Fruit fly (Drosophila melanogaster) whole organism, embryonic: Measurements from ENCODE around the gene CG15145.

ENCODE experiments used
- Asciz ChIP-seq: fragments of 200-800 bp; sonication (Bioruptor generic); optimal IDR thresholded peaks from 2 replicates; lab custom pipeline; 2017; ENCODE audit warnings: missing biosample characterization, mild to moderate bottlenecking, missing genetic modification characterization, missing genetic modification reagents
- Blimp-1 ChIP-seq: fragments of 200-800 bp; sonication (Bioruptor generic); optimal IDR thresholded peaks from 3 replicates; lab custom pipeline; 2018; ENCODE audit warnings: missing biosample characterization, missing genetic modification characterization, mild to moderate bottlenecking, moderate library complexity, missing genetic modification reagents
- CG10267 ChIP-seq: fragments of 200-800 bp; sonication (Bioruptor generic); optimal IDR thresholded peaks from 2 replicates; lab custom pipeline; 2018; ENCODE audit warnings: missing biosample characterization, mild to moderate bottlenecking, missing genetic modification characterization, moderate library complexity
- CG10321 ChIP-seq: fragments of 200-800 bp; sonication (Bioruptor generic); IDR thresholded peaks from 2 replicates; pipeline ENCODE4 v1.3.6; 2022; ENCODE audit warnings: missing biosample characterization, missing genetic modification characterization
- CG11085 ChIP-seq: fragments of 200-800 bp; sonication (Bioruptor generic); IDR thresholded peaks from 2 replicates; pipeline ENCODE4 v1.3.6; 2022; ENCODE audit warnings: missing biosample characterization, missing genetic modification characterization
- CG12769 ChIP-seq: fragments of 200-800 bp; sonication (Bioruptor generic); optimal IDR thresholded peaks from 2 replicates; lab custom pipeline; 2019; ENCODE audit warnings: missing biosample characterization, mild to moderate bottlenecking, missing genetic modification characterization, moderate library complexity
- CG13123 ChIP-seq: fragments of 200-800 bp; sonication (Bioruptor generic); optimal IDR thresholded peaks from 2 replicates; lab custom pipeline; 2016; ENCODE audit warnings: missing biosample characterization, missing genetic modification characterization
- CG14441 ChIP-seq: fragments of 200-800 bp; sonication (Bioruptor generic); IDR thresholded peaks from 2 replicates; pipeline ENCODE4 v1.3.6; 2022; ENCODE audit warnings: missing biosample characterization, missing genetic modification characterization
- CG16863 ChIP-seq: fragments of 200-800 bp; sonication (Bioruptor generic); optimal IDR thresholded peaks from 3 replicates; lab custom pipeline; 2016; ENCODE audit warnings: missing biosample characterization, missing genetic modification characterization
- CG17829 ChIP-seq: fragments of 200-800 bp; optimal IDR thresholded peaks from 2 replicates; lab custom pipeline; 2019; ENCODE audit warnings: missing biosample characterization, mild to moderate bottlenecking, missing genetic modification characterization, moderate library complexity
- CG2678 ChIP-seq: fragments of 200-800 bp; sonication (Bioruptor generic); optimal IDR thresholded peaks from 3 replicates; lab custom pipeline; 2019; ENCODE audit warnings: missing biosample characterization, mild to moderate bottlenecking, missing genetic modification characterization, moderate library complexity
- CG2712 ChIP-seq: fragments of 200-800 bp; optimal IDR thresholded peaks from 3 replicates; lab custom pipeline; 2019; ENCODE audit warnings: missing biosample characterization, mild to moderate bottlenecking, missing genetic modification characterization, moderate library complexity
- CG2875 ChIP-seq: fragments of 200-800 bp; sonication (Bioruptor generic); optimal IDR thresholded peaks from 2 replicates; lab custom pipeline; 2017; ENCODE audit warnings: missing biosample characterization, mild to moderate bottlenecking, missing genetic modification characterization, missing genetic modification reagents
- CG3281 ChIP-seq: fragments of 200-800 bp; sonication (Bioruptor generic); optimal IDR thresholded peaks from 3 replicates; lab custom pipeline; 2017; ENCODE audit warnings: missing biosample characterization, mild to moderate bottlenecking, missing genetic modification characterization
- CG33557 ChIP-seq: fragments of 200-800 bp; sonication (Bioruptor generic); optimal IDR thresholded peaks from 2 replicates; lab custom pipeline; 2019; ENCODE audit warnings: missing biosample characterization, mild to moderate bottlenecking, missing genetic modification characterization, moderate library complexity
- CG42726 ChIP-seq: fragments of 200-800 bp; sonication (Bioruptor generic); IDR thresholded peaks from 2 replicates; pipeline ENCODE4 v1.3.6; 2022; ENCODE audit warnings: missing biosample characterization, missing genetic modification characterization; ENCODE audit not compliant: partially characterized antibody
- CG6683 ChIP-seq: fragments of 200-800 bp; sonication (Bioruptor generic); optimal IDR thresholded peaks from 2 replicates; lab custom pipeline; 2017; ENCODE audit warnings: missing biosample characterization, mild to moderate bottlenecking, missing genetic modification characterization, missing genetic modification reagents
- CG7556 ChIP-seq: fragments of 200-800 bp; sonication (Bioruptor generic); optimal IDR thresholded peaks from 2 replicates; lab custom pipeline; 2017; ENCODE audit warnings: missing biosample characterization, mild to moderate bottlenecking, missing genetic modification characterization
- CG7786 ChIP-seq: fragments of 200-800 bp; sonication (Bioruptor generic); optimal IDR thresholded peaks from 2 replicates; lab custom pipeline; 2016; ENCODE audit warnings: missing biosample characterization, missing genetic modification characterization
- CG8765 ChIP-seq: fragments of 200-800 bp; sonication (Bioruptor generic); IDR thresholded peaks from 2 replicates; pipeline ENCODE4 v1.3.6; 2022; ENCODE audit warnings: missing biosample characterization, missing genetic modification characterization
- Dbx ChIP-seq: fragments of 200-800 bp; sonication (Bioruptor generic); IDR thresholded peaks from 3 replicates; pipeline ENCODE4 v1.3.6; 2022; ENCODE audit warnings: missing biosample characterization, missing genetic modification characterization
- Dek ChIP-seq: fragments of 200-800 bp; sonication (Bioruptor generic); optimal IDR thresholded peaks from 3 replicates; lab custom pipeline; 2019; ENCODE audit warnings: missing biosample characterization, mild to moderate bottlenecking, missing genetic modification characterization, moderate library complexity
- Dfd ChIP-seq, 2 experiments: fragments of >200 bp; optimal IDR thresholded peaks; 2 replicates each; lab custom pipeline; 2017; ENCODE audit warnings: missing biosample characterization in 2 of 2, missing genetic modification characterization in 2 of 2
- Dip3 ChIP-seq: fragments of 200-800 bp; sonication (Bioruptor generic); optimal IDR thresholded peaks from 3 replicates; lab custom pipeline; 2016; ENCODE audit warnings: missing biosample characterization, missing genetic modification characterization
- Eip74EF ChIP-seq, 2 experiments: fragments of 200-800 bp in 1 of 2; fragments of >200 bp in 1 of 2; sonication (Bioruptor generic) in 1 of 2; optimal IDR thresholded peaks; 2 replicates each; lab custom pipeline; 2017 to 2019; ENCODE audit warnings: missing biosample characterization in 2 of 2, missing genetic modification characterization in 2 of 2, mild to moderate bottlenecking in 1 of 2, moderate library complexity in 1 of 2
- Fer2 ChIP-seq: fragments of 200-800 bp; sonication (Bioruptor generic); optimal IDR thresholded peaks from 2 replicates; lab custom pipeline; 2018; ENCODE audit warnings: missing biosample characterization, mild to moderate bottlenecking, missing genetic modification characterization, moderate library complexity
- HLH3B ChIP-seq: fragments of 200-800 bp; sonication (Bioruptor generic); IDR thresholded peaks from 2 replicates; pipeline ENCODE4 v1.3.6; 2022; ENCODE audit warnings: missing biosample characterization, missing genetic modification characterization
- HLH4C ChIP-seq: fragments of 200-800 bp; sonication (Bioruptor generic); IDR thresholded peaks from 3 replicates; pipeline ENCODE4 v1.3.6; 2022; ENCODE audit warnings: missing biosample characterization, missing genetic modification characterization; ENCODE audit not compliant: partially characterized antibody
- HLHmδ ChIP-seq: fragments of 200-800 bp; sonication (Bioruptor generic); optimal IDR thresholded peaks from 2 replicates; lab custom pipeline; 2018; ENCODE audit warnings: missing biosample characterization, mild to moderate bottlenecking, missing genetic modification characterization, moderate library complexity
- NC2β ChIP-seq: fragments of 200-800 bp; sonication (Bioruptor generic); optimal IDR thresholded peaks from 2 replicates; lab custom pipeline; 2016; ENCODE audit warnings: missing biosample characterization, missing genetic modification characterization
- Oli ChIP-seq: fragments of 200-800 bp; sonication (Bioruptor generic); optimal IDR thresholded peaks from 2 replicates; lab custom pipeline; 2018; ENCODE audit warnings: missing biosample characterization, mild to moderate bottlenecking, missing genetic modification characterization, moderate library complexity
- Xbp1 ChIP-seq: fragments of 200-800 bp; sonication (Bioruptor generic); optimal IDR thresholded peaks from 3 replicates; lab custom pipeline; 2016; ENCODE audit warnings: missing biosample characterization, mild to moderate bottlenecking, missing genetic modification characterization
- ase ChIP-seq: fragments of 200-800 bp; sonication (Bioruptor generic); IDR thresholded peaks from 3 replicates; pipeline ENCODE4 v1.3.6; 2022; ENCODE audit warnings: missing biosample characterization, missing genetic modification characterization
- chn ChIP-seq: fragments of 200-800 bp; sonication (Bioruptor generic); optimal IDR thresholded peaks from 2 replicates; lab custom pipeline; 2016; ENCODE audit warnings: missing biosample characterization, missing genetic modification characterization
- dmrt99B ChIP-seq: fragments of 200-800 bp; sonication (Bioruptor generic); optimal IDR thresholded peaks from 2 replicates; lab custom pipeline; 2018; ENCODE audit warnings: missing biosample characterization, mild to moderate bottlenecking, missing genetic modification characterization, moderate library complexity
- dysf ChIP-seq: fragments of 200-800 bp; sonication (Bioruptor generic); IDR thresholded peaks from 3 replicates; pipeline ENCODE4 v1.3.6; 2022; ENCODE audit warnings: missing biosample characterization, missing genetic modification characterization
- fd96Cb ChIP-seq: fragments of 200-800 bp; sonication (Bioruptor generic); optimal IDR thresholded peaks from 2 replicates; lab custom pipeline; 2018; ENCODE audit warnings: missing biosample characterization, mild to moderate bottlenecking, missing genetic modification characterization, moderate library complexity
- gfzf ChIP-seq: fragments of 200-800 bp; sonication (Bioruptor generic); optimal IDR thresholded peaks from 2 replicates; lab custom pipeline; 2016; ENCODE audit warnings: missing biosample characterization, mild to moderate bottlenecking, missing genetic modification characterization, moderate library complexity
- grau ChIP-seq: fragments of 200-800 bp; optimal IDR thresholded peaks from 3 replicates; lab custom pipeline; 2019; ENCODE audit warnings: missing biosample characterization, mild to moderate bottlenecking, missing genetic modification characterization, moderate library complexity
- hbn ChIP-seq: fragments of 200-800 bp; sonication (Bioruptor generic); IDR thresholded peaks from 2 replicates; pipeline ENCODE4 v1.3.6; 2022; ENCODE audit warnings: missing biosample characterization, missing genetic modification characterization; ENCODE audit not compliant: partially characterized antibody
- kni ChIP-seq: fragments of 200-800 bp; sonication (Bioruptor generic); optimal IDR thresholded peaks from 3 replicates; lab custom pipeline; 2017; ENCODE audit warnings: mild to moderate bottlenecking, missing biosample characterization, missing genetic modification reagents, missing genetic modification characterization
- lmd ChIP-seq: fragments of 200-800 bp; sonication (Bioruptor generic); IDR thresholded peaks from 2 replicates; pipeline ENCODE4 v1.3.6; 2022; ENCODE audit warnings: missing biosample characterization, missing genetic modification characterization
- lov ChIP-seq, 2 experiments: fragments of 200-800 bp in 1 of 2; fragments of >200 bp in 1 of 2; sonication (Bioruptor generic) in 1 of 2; IDR thresholded peaks in 1 of 2; optimal IDR thresholded peaks in 1 of 2; 2 replicates in 1 of 2; 3 replicates in 1 of 2; pipeline versions ENCODE4 v1.3.6 to Lab custom; 2017 to 2022; ENCODE audit warnings: missing biosample characterization in 1 of 2, missing genetic modification characterization in 1 of 2
- nau ChIP-seq: fragments of 200-800 bp; sonication (Bioruptor generic); optimal IDR thresholded peaks from 3 replicates; lab custom pipeline; 2017; ENCODE audit warnings: missing biosample characterization, mild to moderate bottlenecking, missing genetic modification characterization, missing genetic modification reagents
- ro ChIP-seq: fragments of 200-800 bp; sonication (Bioruptor generic); IDR thresholded peaks from 2 replicates; pipeline ENCODE4 v1.3.6; 2022; ENCODE audit warnings: missing biosample characterization, missing genetic modification characterization
- stc ChIP-seq: fragments of 200-800 bp; sonication (Bioruptor generic); IDR thresholded peaks from 2 replicates; pipeline ENCODE4 v1.3.6; 2022; ENCODE audit warnings: missing biosample characterization, missing genetic modification characterization
- usp ChIP-seq: fragments of >200 bp; optimal IDR thresholded peaks from 2 replicates; lab custom pipeline; 2017; ENCODE audit warnings: missing biosample characterization, missing genetic modification characterization
- zfh2 ChIP-seq: fragments of 200-800 bp; sonication (Bioruptor generic); optimal IDR thresholded peaks from 2 replicates; lab custom pipeline; 2016; ENCODE audit warnings: missing biosample characterization, missing genetic modification characterization

Gene CG15145

DNA sequence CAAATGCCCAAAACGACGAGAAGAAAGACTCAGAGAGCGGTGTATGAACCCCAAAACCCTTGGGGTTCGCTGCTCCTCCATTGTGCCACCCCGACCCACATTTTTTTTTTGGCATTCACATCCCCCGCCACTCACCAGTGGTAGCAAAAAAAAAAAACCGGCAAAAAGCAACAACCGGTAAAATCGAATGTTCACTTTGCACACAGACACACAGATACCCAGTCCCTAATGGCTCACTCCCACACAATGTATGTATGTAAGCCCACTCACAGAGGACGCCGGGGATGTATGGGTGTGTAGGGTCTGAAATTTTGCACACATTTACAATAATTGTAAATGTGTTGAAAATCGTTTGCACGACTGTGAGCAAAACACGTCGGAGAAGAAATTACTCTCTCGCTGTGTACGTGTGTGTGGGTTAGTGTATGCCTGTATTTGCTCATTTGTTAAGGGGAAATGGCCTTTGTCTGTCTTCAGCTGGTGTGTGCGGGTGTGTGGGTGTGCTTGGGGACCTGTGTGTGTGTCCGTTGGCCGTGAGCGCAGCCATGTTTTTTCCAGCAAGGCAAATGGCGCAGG, 42.4 kb upstream of the CG15145 start (continued):
- TF ChIP-seq Dbx (GFP tag; lab: Robert Waterston, UW) (0 out of 3 replicates have a peak, but pooled peaks have one; percentile 32), CG13123 (GFP tag; lab: Kevin White, UChicago) (no peak), CG10267 (tag; lab: Kevin White, UChicago) (no peak), CG8765 (no peak), hbn (GFP tag; lab: Robert Waterston, UW) (no peak), nau (GFP tag; lab: Kevin White, UChicago) (no peak), CG12769 (tag; lab: Kevin White, UChicago) (no peak), ro (GFP tag; lab: Robert Waterston, UW) (no peak)

DNA sequence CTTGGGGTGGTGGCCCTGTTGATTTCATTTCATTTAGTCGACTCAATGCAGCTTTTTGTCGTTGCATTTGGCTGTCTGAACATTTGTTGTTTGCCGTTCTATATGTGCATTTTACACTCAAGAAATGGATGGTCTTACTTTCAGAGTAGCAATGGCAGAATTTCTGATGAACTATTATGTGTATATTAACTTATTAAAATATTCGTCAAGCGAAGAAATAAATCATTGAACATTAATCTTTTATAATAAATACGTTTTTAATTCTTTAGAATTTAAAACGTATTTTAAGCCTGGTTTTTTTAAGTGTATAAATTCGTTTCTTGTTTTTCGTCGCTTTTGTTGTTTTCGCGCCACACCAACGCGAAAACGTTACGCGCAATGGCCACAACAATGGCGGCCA, 41.0 kb upstream of the CG15145 start:
- no peak for TF ChIP-seq Asciz (GFP tag; lab: Kevin White, UChicago)
- TF ChIP-seq CG10321 (GFP tag; lab: Robert Waterston, UW): no peak
- TF ChIP-seq Xbp1 (GFP tag; lab: Kevin White, UChicago): peak; percentile 2
- TF ChIP-seq Blimp-1: peak; percentile 2
- peak; percentile 10 for TF ChIP-seq CG2678 (tag; lab: Kevin White, UChicago)
- no peak for TF ChIP-seq chn (GFP tag; lab: Kevin White, UChicago)
- no peak for TF ChIP-seq Dfd (GFP tag; optimal IDR thresholded peaks at IDR 0.05; lab: Kevin White, UChicago)
- TF ChIP-seq stc (GFP tag; lab: Robert Waterston, UW): no peak
- peak; percentile 14 for TF ChIP-seq dmrt99B (tag; lab: Kevin White, UChicago)
- no peak for TF ChIP-seq usp (GFP tag; lab: Kevin White, UChicago)
- TF ChIP-seq dysf: 0 out of 3 replicates have a peak, but pooled peaks have one; percentile 14
- no peak for TF ChIP-seq HLH3B (GFP tag; lab: Robert Waterston, UW)
- TF ChIP-seq CG7786 (GFP tag; lab: Kevin White, UChicago): no peak
- no peak for TF ChIP-seq CG17829 (tag; lab: Kevin White, UChicago)
- TF ChIP-seq gfzf: no peak
- no peak for TF ChIP-seq CG11085 (GFP tag; lab: Robert Waterston, UW)
- TF ChIP-seq CG14441: no peak
- TF ChIP-seq Fer2 (tag; lab: Kevin White, UChicago): no peak
- no peak for TF ChIP-seq kni (GFP tag; lab: Kevin White, UChicago)
- TF ChIP-seq CG42726 (GFP tag; lab: Robert Waterston, UW): no peak
- no peak for TF ChIP-seq NC2β (GFP tag; lab: Kevin White, UChicago)
- no peak for TF ChIP-seq CG7556 (GFP tag; lab: Kevin White, UChicago)
- no peak for TF ChIP-seq lov (optimal IDR thresholded peaks at IDR 0.05; lab: Kevin White, UChicago)
- no peak for TF ChIP-seq lov (GFP tag; IDR thresholded peaks at IDR 0.05; lab: Robert Waterston, UW)
- peak; percentile 37 for TF ChIP-seq Oli (tag; lab: Kevin White, UChicago)
- TF ChIP-seq zfh2 (GFP tag; lab: Kevin White, UChicago): no peak
- TF ChIP-seq grau (tag; lab: Kevin White, UChicago): no peak
- no peak for TF ChIP-seq CG33557 (GFP tag; lab: Kevin White, UChicago)
- no peak for TF ChIP-seq fd96Cb (tag; lab: Kevin White, UChicago)
- TF ChIP-seq Dek (tag; lab: Kevin White, UChicago): no peak
- TF ChIP-seq CG16863 (GFP tag; lab: Kevin White, UChicago): no peak
- peak; percentile 3 for TF ChIP-seq CG3281 (GFP tag; lab: Kevin White, UChicago)
- TF ChIP-seq CG2875: no peak
- TF ChIP-seq CG2712: peak; percentile 11
- no peak for TF ChIP-seq ase
- TF ChIP-seq HLHmδ (GFP tag; lab: Kevin White, UChicago): no peak
- TF ChIP-seq Dip3 (GFP tag; lab: Kevin White, UChicago): no peak
- no peak for TF ChIP-seq Eip74EF (GFP tag; optimal IDR thresholded peaks at IDR 0.05; lab: Kevin White, UChicago)
- TF ChIP-seq CG6683 (GFP tag; lab: Kevin White, UChicago): no peak
- no peak for TF ChIP-seq lmd
- TF ChIP-seq HLH4C: no peak
